Fruit fly (Drosophila melanogaster) whole organism, embryonic: ENCODE measurements around the gene Sirt4.
A peak's percentile ranks its signal among the peaks of the same experiment; 100 is the strongest.

ENCODE experiments used
- ATbp ChIP-seq: fragments of 200-800 bp; sonication (Bioruptor generic); optimal IDR thresholded peaks from 2 replicates; lab custom pipeline; 2017; ENCODE audit warnings: missing biosample characterization, mild to moderate bottlenecking, missing genetic modification characterization, missing genetic modification reagents
- Bteb2 ChIP-seq: fragments of 200-800 bp; sonication (Bioruptor generic); optimal IDR thresholded peaks from 2 replicates; lab custom pipeline; 2016; ENCODE audit warnings: missing biosample characterization, missing genetic modification characterization
- CG10979 ChIP-seq: fragments of 200-800 bp; sonication (Bioruptor generic); optimal IDR thresholded peaks from 2 replicates; lab custom pipeline; 2018; ENCODE audit warnings: missing biosample characterization, mild to moderate bottlenecking, missing genetic modification characterization, moderate library complexity
- CG11456 ChIP-seq: fragments of 200-800 bp; sonication (Bioruptor generic); IDR thresholded peaks from 3 replicates; pipeline ENCODE4 v1.3.6; 2022; ENCODE audit warnings: missing biosample characterization, missing genetic modification characterization
- CG12104 ChIP-seq: fragments of 200-800 bp; sonication (Bioruptor generic); optimal IDR thresholded peaks from 3 replicates; lab custom pipeline; 2016; ENCODE audit warnings: missing biosample characterization, missing genetic modification characterization
- CG12769 ChIP-seq: fragments of 200-800 bp; sonication (Bioruptor generic); optimal IDR thresholded peaks from 2 replicates; lab custom pipeline; 2019; ENCODE audit warnings: missing biosample characterization, mild to moderate bottlenecking, missing genetic modification characterization, moderate library complexity
- CG13775 ChIP-seq: fragments of 200-800 bp; sonication (Bioruptor generic); optimal IDR thresholded peaks from 3 replicates; lab custom pipeline; 2017; ENCODE audit warnings: missing biosample characterization, mild to moderate bottlenecking, missing genetic modification characterization
- CG14965 ChIP-seq: fragments of 200-800 bp; sonication (Bioruptor generic); optimal IDR thresholded peaks from 2 replicates; lab custom pipeline; 2016; ENCODE audit warnings: missing biosample characterization, missing genetic modification characterization, borderline replicate concordance
- CG15479 ChIP-seq: fragments of 200-800 bp; sonication (Bioruptor generic); optimal IDR thresholded peaks from 3 replicates; lab custom pipeline; 2019; ENCODE audit warnings: missing biosample characterization, mild to moderate bottlenecking, missing genetic modification characterization, moderate library complexity
- CG16815 ChIP-seq: fragments of 200-800 bp; sonication (Bioruptor generic); optimal IDR thresholded peaks from 3 replicates; lab custom pipeline; 2017; ENCODE audit warnings: missing biosample characterization, mild to moderate bottlenecking, missing genetic modification characterization
- CG16863 ChIP-seq: fragments of 200-800 bp; sonication (Bioruptor generic); optimal IDR thresholded peaks from 3 replicates; lab custom pipeline; 2016; ENCODE audit warnings: missing biosample characterization, missing genetic modification characterization
- CG17359 ChIP-seq: fragments of 200-800 bp; sonication (Bioruptor generic); optimal IDR thresholded peaks from 3 replicates; lab custom pipeline; 2018; ENCODE audit warnings: missing biosample characterization, mild to moderate bottlenecking, missing genetic modification characterization, moderate library complexity
- CG17385 ChIP-seq: fragments of 200-800 bp; sonication (Bioruptor generic); optimal IDR thresholded peaks from 3 replicates; lab custom pipeline; 2018; ENCODE audit warnings: missing biosample characterization, mild to moderate bottlenecking, missing genetic modification characterization
- CG18599 ChIP-seq: fragments of 200-800 bp; sonication (Bioruptor generic); optimal IDR thresholded peaks from 3 replicates; lab custom pipeline; 2017; ENCODE audit warnings: missing biosample characterization, missing genetic modification characterization, mild to moderate bottlenecking, moderate library complexity, missing genetic modification reagents
- CG2678 ChIP-seq: fragments of 200-800 bp; sonication (Bioruptor generic); optimal IDR thresholded peaks from 3 replicates; lab custom pipeline; 2019; ENCODE audit warnings: missing biosample characterization, mild to moderate bottlenecking, missing genetic modification characterization, moderate library complexity
- CG31365 ChIP-seq: fragments of 200-800 bp; sonication (Bioruptor generic); optimal IDR thresholded peaks from 2 replicates; lab custom pipeline; 2018; ENCODE audit warnings: missing biosample characterization, mild to moderate bottlenecking, missing genetic modification characterization
- CG32532 ChIP-seq: fragments of 200-800 bp; sonication (Bioruptor generic); IDR thresholded peaks from 2 replicates; pipeline ENCODE4 v1.3.6; 2022; ENCODE audit warnings: missing biosample characterization, missing genetic modification characterization
- CG34422 ChIP-seq: fragments of 200-800 bp; sonication (Bioruptor generic); IDR thresholded peaks from 3 replicates; pipeline ENCODE4 v1.3.6; 2022; ENCODE audit warnings: missing biosample characterization, missing genetic modification characterization
- CG5180 ChIP-seq: fragments of 200-800 bp; sonication (Bioruptor generic); optimal IDR thresholded peaks from 3 replicates; lab custom pipeline; 2017; ENCODE audit warnings: missing biosample characterization, missing genetic modification characterization, mild to moderate bottlenecking, moderate library complexity, missing genetic modification reagents
- CG6654 ChIP-seq: fragments of 200-800 bp; sonication (Bioruptor generic); optimal IDR thresholded peaks from 2 replicates; lab custom pipeline; 2017; ENCODE audit warnings: missing biosample characterization, mild to moderate bottlenecking, missing genetic modification characterization
- CG7357 ChIP-seq: fragments of 200-800 bp; sonication (Bioruptor generic); IDR thresholded peaks from 3 replicates; pipeline ENCODE4 v1.3.6; 2022; ENCODE audit warnings: missing biosample characterization, missing genetic modification characterization
- CG7987 ChIP-seq: fragments of 200-800 bp; sonication (Bioruptor generic); optimal IDR thresholded peaks from 2 replicates; lab custom pipeline; 2018; ENCODE audit warnings: missing biosample characterization, mild to moderate bottlenecking, missing genetic modification characterization, moderate library complexity
- CG8290 ChIP-seq, 3 experiments: fragments of 200-800 bp; sonication (Bioruptor generic); optimal IDR thresholded peaks; 2 replicates each; lab custom pipeline; 2016 to 2019; ENCODE audit warnings: missing biosample characterization in 3 of 3, missing genetic modification characterization in 3 of 3, mild to moderate bottlenecking in 2 of 3, moderate library complexity in 1 of 3
- CG8765 ChIP-seq: fragments of 200-800 bp; sonication (Bioruptor generic); IDR thresholded peaks from 2 replicates; pipeline ENCODE4 v1.3.6; 2022; ENCODE audit warnings: missing biosample characterization, missing genetic modification characterization
- Doc3 ChIP-seq: fragments of 200-800 bp; sonication (Bioruptor generic); IDR thresholded peaks from 3 replicates; pipeline ENCODE4 v1.3.6; 2022; ENCODE audit warnings: missing biosample characterization, missing genetic modification characterization; ENCODE audit not compliant: partially characterized antibody
- E2f2 ChIP-seq: fragments of 200-800 bp; sonication (Bioruptor generic); IDR thresholded peaks from 2 replicates; pipeline ENCODE4 v1.3.6; 2022; ENCODE audit warnings: missing biosample characterization, missing genetic modification characterization
- Ets65A ChIP-seq: fragments of 200-800 bp; sonication (Bioruptor generic); peaks from one replicate; lab custom pipeline; 2016; ENCODE audit warnings: missing biosample characterization, missing genetic modification characterization
- Lim3 ChIP-seq: fragments of 200-800 bp; sonication (Bioruptor generic); IDR thresholded peaks from 2 replicates; pipeline ENCODE4 v1.3.6; 2022; ENCODE audit warnings: missing biosample characterization, missing genetic modification characterization
- Med ChIP-seq: fragments of 200-800 bp; sonication (Bioruptor generic); peaks from one replicate; lab custom pipeline; 2016; ENCODE audit warnings: missing biosample characterization, missing genetic modification characterization, mild to moderate bottlenecking, inconsistent platforms, moderate library complexity
- Ravus ChIP-seq: fragments of 200-800 bp; sonication (Bioruptor generic); IDR thresholded peaks from 2 replicates; pipeline ENCODE4 v1.3.6; 2022; ENCODE audit warnings: missing biosample characterization, missing genetic modification characterization
- Trl ChIP-seq, 3 experiments: fragments of >200 bp in 2 of 3; fragments of 200-800 bp in 1 of 3; sonication (Bioruptor generic) in 1 of 3; optimal IDR thresholded peaks; 2 replicates in 1 of 3; 3 replicates in 2 of 3; lab custom pipeline; 2016 to 2017; ENCODE audit warnings: missing biosample characterization in 1 of 3, missing genetic modification characterization in 1 of 3
- bbx ChIP-seq: fragments of 200-800 bp; sonication (Bioruptor generic); IDR thresholded peaks from 2 replicates; pipeline ENCODE4 v1.3.6; 2022; ENCODE audit warnings: missing biosample characterization, missing genetic modification characterization; ENCODE audit not compliant: partially characterized antibody
- chif ChIP-seq, 2 experiments: fragments of 200-800 bp; sonication (Bioruptor generic); optimal IDR thresholded peaks; 3 replicates each; lab custom pipeline; 2016; ENCODE audit warnings: missing biosample characterization in 2 of 2, missing genetic modification characterization in 2 of 2
- crc ChIP-seq: fragments of 200-800 bp; sonication (Bioruptor generic); optimal IDR thresholded peaks from 2 replicates; lab custom pipeline; 2016; ENCODE audit warnings: missing biosample characterization, missing genetic modification characterization
- insv ChIP-seq, 2 experiments: fragments of 200-800 bp; sonication (Bioruptor generic); optimal IDR thresholded peaks; 3 replicates each; lab custom pipeline; 2016 to 2018; ENCODE audit warnings: missing biosample characterization in 2 of 2, missing genetic modification characterization in 2 of 2
- kni ChIP-seq: fragments of 200-800 bp; sonication (Bioruptor generic); optimal IDR thresholded peaks from 3 replicates; lab custom pipeline; 2017; ENCODE audit warnings: mild to moderate bottlenecking, missing biosample characterization, missing genetic modification reagents, missing genetic modification characterization
- nerfin-1 ChIP-seq: fragments of 200-800 bp; sonication (Bioruptor generic); optimal IDR thresholded peaks from 3 replicates; lab custom pipeline; 2019; ENCODE audit warnings: missing biosample characterization, mild to moderate bottlenecking, missing genetic modification characterization, moderate library complexity
- otp ChIP-seq: fragments of 200-800 bp; sonication (Bioruptor generic); IDR thresholded peaks from 3 replicates; pipeline ENCODE4, ENCODE4 v1.3.6; 2022; ENCODE audit warnings: missing biosample characterization, missing genetic modification characterization
- pho ChIP-seq: fragments of 200-800 bp; sonication (Bioruptor generic); optimal IDR thresholded peaks from 2 replicates; lab custom pipeline; 2016; ENCODE audit warnings: missing biosample characterization, missing genetic modification characterization
- phol ChIP-seq: fragments of 200-800 bp; sonication (Bioruptor generic); optimal IDR thresholded peaks from 3 replicates; lab custom pipeline; 2018; ENCODE audit warnings: missing biosample characterization, mild to moderate bottlenecking, missing genetic modification characterization, moderate library complexity
- prd ChIP-seq, 3 experiments: fragments of >200 bp in 2 of 3; fragments of 200-800 bp in 1 of 3; sonication (Bioruptor generic) in 1 of 3; optimal IDR thresholded peaks in 2 of 3; IDR thresholded peaks in 1 of 3; 2 replicates in 2 of 3; 3 replicates in 1 of 3; pipeline versions ENCODE4 v1.3.6 to Lab custom; 2017 to 2022; ENCODE audit warnings: missing biosample characterization in 1 of 3, missing genetic modification characterization in 1 of 3
- ranshi ChIP-seq: fragments of 200-800 bp; sonication (Bioruptor generic); IDR thresholded peaks from 2 replicates; pipeline ENCODE4 v1.3.6; 2022; ENCODE audit warnings: missing biosample characterization, missing genetic modification characterization
- salm ChIP-seq: fragments of 200-800 bp; sonication (Bioruptor generic); optimal IDR thresholded peaks from 2 replicates; lab custom pipeline; 2018; ENCODE audit warnings: missing biosample characterization, mild to moderate bottlenecking, missing genetic modification characterization
- sd ChIP-seq: fragments of 200-800 bp; sonication (Bioruptor generic); optimal IDR thresholded peaks from 3 replicates; lab custom pipeline; 2018; ENCODE audit warnings: missing biosample characterization, mild to moderate bottlenecking, missing genetic modification characterization, moderate library complexity
- shn ChIP-seq: fragments of 200-800 bp; sonication (Bioruptor generic); optimal IDR thresholded peaks from 3 replicates; lab custom pipeline; 2016; ENCODE audit warnings: missing biosample characterization, missing genetic modification characterization
- sisA ChIP-seq: fragments of 200-800 bp; sonication (Bioruptor generic); IDR thresholded peaks from 2 replicates; pipeline ENCODE4 v1.3.6; 2022; ENCODE audit warnings: missing biosample characterization, missing genetic modification characterization
- so ChIP-seq: fragments of 200-800 bp; sonication (Bioruptor generic); IDR thresholded peaks from 3 replicates; pipeline ENCODE4 v1.3.6; 2022; ENCODE audit warnings: missing biosample characterization, missing genetic modification characterization
- unpg ChIP-seq: fragments of 200-800 bp; sonication (Bioruptor generic); optimal IDR thresholded peaks from 3 replicates; lab custom pipeline; 2018; ENCODE audit warnings: missing biosample characterization, mild to moderate bottlenecking, missing genetic modification characterization, moderate library complexity
- wek ChIP-seq: fragments of 200-800 bp; sonication (Bioruptor generic); optimal IDR thresholded peaks from 3 replicates; lab custom pipeline; 2018; ENCODE audit warnings: missing biosample characterization, mild to moderate bottlenecking, missing genetic modification characterization, moderate library complexity
- zfh2 ChIP-seq: fragments of 200-800 bp; sonication (Bioruptor generic); optimal IDR thresholded peaks from 2 replicates; lab custom pipeline; 2016; ENCODE audit warnings: missing biosample characterization, missing genetic modification characterization

The Sirt4 gene

dm6 chrX:5664222-5664621 is 1.5 kb downstream of the Sirt4 start (continued):
- TF ChIP-seq sd (tag; lab: Kevin White, UChicago) (peak; percentile 56), CG11456 (GFP tag; lab: Robert Waterston, UW) (0 out of 3 replicates have a peak, but pooled peaks have one; percentile 8), CG7357 (no peak), Ravus (GFP tag; lab: Robert Waterston, UW) (no peak), so (0 out of 3 replicates have a peak, but pooled peaks have one; percentile 13), CG16863 (no peak), CG14965 (GFP tag; lab: Kevin White, UChicago) (no peak), CG8765 (GFP tag; lab: Robert Waterston, UW) (no peak), CG34422 (GFP tag; lab: Robert Waterston, UW) (0 out of 3 replicates have a peak, but pooled peaks have one; percentile 11), phol (tag; lab: Kevin White, UChicago) (no peak), ATbp (GFP tag; lab: Kevin White, UChicago) (peak; percentile 57), CG31365 (peak; percentile 50), Ets65A (GFP tag; lab: Kevin White, UChicago) (peak; percentile 70), CG7987 (GFP tag; lab: Kevin White, UChicago) (peak; percentile 48), insv (GFP tag; optimal IDR thresholded peaks at IDR 0.05; lab: Kevin White, UChicago) (peak in 1 of 2 experiments; percentile 15), kni (GFP tag; lab: Kevin White, UChicago) (peak; percentile 13), CG5180 (peak; percentile 26), CG16815 (no peak), shn (no peak), chif (GFP tag; optimal IDR thresholded peaks at IDR 0.05; lab: Kevin White, UChicago) (no peak), CG8290 (GFP tag; optimal IDR thresholded peaks at IDR 0.05; lab: Kevin White, UChicago) (no peak), CG8290 (tag; optimal IDR thresholded peaks at IDR 0.05; lab: Kevin White, UChicago) (peak in 1 of 2 experiments; percentile 53), Med (GFP tag; lab: Kevin White, UChicago) (peak; percentile 56), E2f2 (GFP tag; lab: Robert Waterston, UW) (0 out of 2 replicates have a peak, but pooled peaks have one; percentile 13), sisA (no peak), CG2678 (tag; lab: Kevin White, UChicago) (peak; percentile 20), wek (peak; percentile 39), CG17359 (peak; percentile 9), CG18599 (GFP tag; lab: Kevin White, UChicago) (peak; percentile 76), CG32532 (GFP tag; lab: Robert Waterston, UW) (peak; percentile 35; the same call in 1 of the 2 replicates)

DNA sequence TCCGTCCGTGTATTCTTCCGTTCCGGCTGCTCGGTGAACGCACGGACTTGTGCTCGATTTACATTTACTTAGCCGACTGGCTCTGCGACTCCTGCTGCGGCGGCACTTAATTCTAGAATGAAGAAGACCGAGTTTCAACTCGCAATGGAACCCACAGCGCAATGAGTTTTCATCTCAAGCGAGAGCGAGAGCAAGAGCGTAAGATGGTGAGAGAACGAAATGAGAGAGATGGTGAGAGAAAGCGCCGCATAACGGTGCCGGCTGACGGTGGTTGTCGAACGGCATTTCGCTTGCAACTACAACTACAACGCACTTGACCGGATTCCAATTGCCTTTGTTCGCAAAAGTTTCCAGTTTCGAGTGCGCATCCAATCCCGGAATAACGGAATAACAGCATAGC is 3.0 kb downstream of the Sirt4 start, which contains the start of gene OtopLc:
Gene OtopLc (minus strand): TSS at position 101 of the 400 bp plus-strand sequence.
- TF ChIP-seq CG17385 (GFP tag; lab: Kevin White, UChicago) (peak; percentile 43), CG13775 (GFP tag; lab: Kevin White, UChicago) (no peak), Lim3 (GFP tag; lab: Robert Waterston, UW) (no peak), salm (tag; lab: Kevin White, UChicago) (no peak), bbx (GFP tag; lab: Robert Waterston, UW) (0 out of 2 replicates have a peak, but pooled peaks have one; percentile 32), sd (tag; lab: Kevin White, UChicago) (peak; percentile 6), zfh2 (no peak), Doc3 (no peak), CG6654 (GFP tag; lab: Kevin White, UChicago) (no peak), CG10979 (no peak), crc (GFP tag; lab: Kevin White, UChicago) (no peak), CG12104 (no peak), CG15479 (GFP tag; lab: Kevin White, UChicago) (no peak), prd (optimal IDR thresholded peaks at IDR 0.05; lab: Kevin White, UChicago) (no peak), prd (GFP tag; IDR thresholded peaks at IDR 0.05; lab: Robert Waterston, UW) (no peak), Trl (optimal IDR thresholded peaks at IDR 0.05; lab: Kevin White, UChicago) (peak; percentile 48 to 72), Trl (GFP tag; optimal IDR thresholded peaks at IDR 0.05; lab: Kevin White, UChicago) (no peak), otp (no peak), unpg (GFP tag; lab: Kevin White, UChicago) (no peak), nerfin-1 (tag; lab: Kevin White, UChicago) (peak; percentile 75), pho (GFP tag; lab: Kevin White, UChicago) (no peak), ranshi (GFP tag; lab: Robert Waterston, UW) (no peak), Bteb2 (no peak), CG12769 (tag; lab: Kevin White, UChicago) (no peak)
- TF ChIP-seq, all 482 proteins: peak for 5
